Worm (Caenorhabditis elegans): ENCODE results near the gene lury-1.

The lury-1 gene

DNA sequence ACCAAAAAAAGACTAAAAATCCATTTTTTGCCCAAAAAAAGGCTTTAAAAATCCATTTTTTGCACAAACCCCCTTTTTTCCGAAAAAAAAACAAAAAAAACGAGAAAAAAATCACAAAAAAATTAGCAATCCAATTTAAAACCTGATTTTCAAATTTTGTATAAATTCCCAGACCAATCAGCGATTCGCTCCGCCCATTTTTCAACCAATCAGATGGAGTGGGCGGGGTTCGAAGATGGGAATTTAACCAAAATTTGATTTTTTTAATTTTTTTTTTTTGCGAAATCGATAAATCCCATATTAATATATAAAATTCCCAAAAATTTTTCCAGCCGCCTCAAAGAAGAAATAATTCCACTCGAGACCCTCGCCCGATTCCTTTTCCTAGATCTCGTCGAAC, 35.2 kb downstream of the lury-1 start:
- no peak for TF ChIP-seq fkh-3 (tag; optimal IDR thresholded peaks at IDR 0.05)
- no peak for TF ChIP-seq madf-10 (tag; optimal IDR thresholded peaks at IDR 0.05)
- no peak for TF ChIP-seq nhr-80 (tag; optimal IDR thresholded peaks at IDR 0.05)
- TF ChIP-seq ekl-4 (GFP tag; IDR thresholded peaks at IDR 0.05) = no peak
- no peak for TF ChIP-seq nfya-1 (tag; optimal IDR thresholded peaks at IDR 0.05; ENCODE audit: borderline replicate concordance, insufficient read depth)
- no peak for TF ChIP-seq F52B5.7 (tag; optimal IDR thresholded peaks at IDR 0.05)
- TF ChIP-seq egl-44 (GFP tag; IDR thresholded peaks at IDR 0.05) = no peak
- TF ChIP-seq ama-1 (optimal IDR thresholded peaks at IDR 0.05) = no peak
- TF ChIP-seq ama-1 (GFP tag; optimal IDR thresholded peaks at IDR 0.05) = no peak
- TF ChIP-seq let-607 (tag; optimal IDR thresholded peaks at IDR 0.05) = no peak
- TF ChIP-seq sptf-2 (GFP tag; optimal IDR thresholded peaks at IDR 0.05) = no peak
- no peak for TF ChIP-seq F23B12.7 (tag; optimal IDR thresholded peaks at IDR 0.05; ENCODE audit: insufficient read depth)
- no peak for TF ChIP-seq somi-1 (GFP tag; optimal IDR thresholded peaks at IDR 0.05)
- TF ChIP-seq F33H1.4 (GFP tag; IDR thresholded peaks at IDR 0.05) = no peak
- no peak for TF ChIP-seq ceh-40 (GFP tag; IDR thresholded peaks at IDR 0.05)
- no peak for TF ChIP-seq lin-40 (tag; optimal IDR thresholded peaks at IDR 0.05)
- TF ChIP-seq aptf-3 (GFP tag; IDR thresholded peaks at IDR 0.05) = no peak
- no peak for TF ChIP-seq sea-2 (GFP tag; IDR thresholded peaks at IDR 0.05)
- no peak for TF ChIP-seq die-1 (tag; optimal IDR thresholded peaks at IDR 0.05)
- TF ChIP-seq ceh-100 (GFP tag; IDR thresholded peaks at IDR 0.05) = no peak
- no peak for TF ChIP-seq efl-1 (GFP tag; optimal IDR thresholded peaks at IDR 0.05)

DNA sequence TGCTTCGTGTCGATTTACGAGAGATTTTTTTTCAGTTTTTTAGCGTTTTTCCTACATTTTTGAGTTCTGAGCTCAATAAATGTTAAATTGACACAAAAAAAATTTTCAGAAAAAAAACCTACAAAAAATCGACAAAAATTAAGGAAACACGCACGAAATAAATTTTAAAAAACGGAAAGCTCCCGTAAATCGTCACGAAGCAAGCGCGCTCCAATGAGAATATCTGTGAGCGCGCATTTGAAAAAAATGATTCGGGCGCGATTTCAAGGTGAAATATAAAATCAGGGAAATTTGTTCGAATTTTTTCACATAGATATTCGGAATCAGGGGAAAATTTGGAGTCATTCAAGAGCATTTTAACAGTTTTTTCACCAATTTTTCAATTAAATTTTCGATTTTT, 37.0 kb downstream of the lury-1 start:
- TF ChIP-seq B0035.1 (tag; optimal IDR thresholded peaks at IDR 0.05) (no peak), akir-1 (GFP tag; optimal IDR thresholded peaks at IDR 0.05) (no peak), efl-1 (GFP tag; optimal IDR thresholded peaks at IDR 0.05) (peak; percentile 13)

DNA sequence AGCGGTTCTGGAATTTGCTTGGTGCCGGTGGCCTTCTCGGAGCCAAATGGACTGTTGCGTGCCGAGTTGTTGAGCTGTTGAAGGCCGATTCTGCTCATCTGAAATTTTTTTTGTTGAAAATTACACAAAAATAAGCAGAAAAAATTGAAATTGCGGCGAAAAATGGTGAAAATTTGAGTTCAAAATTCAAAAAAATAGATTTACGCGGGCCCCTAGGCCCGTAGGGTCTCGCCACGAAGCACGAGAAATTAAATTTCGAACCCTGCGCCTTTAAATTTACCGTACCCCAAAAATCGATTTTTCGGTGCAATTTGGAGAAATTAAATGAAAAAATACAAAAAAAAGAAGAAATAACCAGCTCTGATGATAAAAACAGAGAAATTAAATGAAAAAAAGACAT, 39.0 kb downstream of the lury-1 start, which contains the start of gene gmn-1:
gmn-1 (minus strand) TSS at position 98 of the 400 bp plus-strand sequence.
- TF ChIP-seq somi-1 (GFP tag; optimal IDR thresholded peaks at IDR 0.05) = no peak
- TF ChIP-seq mxl-1 (tag; optimal IDR thresholded peaks at IDR 0.05) = no peak
- peak; percentile 42 for TF ChIP-seq snpc-1.3 (tag; optimal IDR thresholded peaks at IDR 0.05; ENCODE audit: insufficient read depth)
- TF ChIP-seq Y53G8AR.9 (GFP tag; conservative IDR thresholded peaks at IDR 0.05) = no peak
- peak; percentile 44; the same call in 1 of the 2 replicates for TF ChIP-seq ekl-4 (GFP tag; IDR thresholded peaks at IDR 0.05)
- TF ChIP-seq F52B5.7 (tag; optimal IDR thresholded peaks at IDR 0.05) = no peak
- peak; percentile 91 for TF ChIP-seq efl-1 (GFP tag; optimal IDR thresholded peaks at IDR 0.05)
- TF ChIP-seq madf-3 (GFP tag; IDR thresholded peaks at IDR 0.05) = no peak
- TF ChIP-seq akir-1 (GFP tag; optimal IDR thresholded peaks at IDR 0.05) = no peak
- TF ChIP-seq madf-8 (GFP tag; conservative IDR thresholded peaks at IDR 0.05) = peak; percentile 85
- TF ChIP-seq snpc-3.4 (tag; optimal IDR thresholded peaks at IDR 0.05) = peak; percentile 53
- TF ChIP-seq mcd-1 (GFP tag; IDR thresholded peaks at IDR 0.05) = peak; percentile 76
- no peak for TF ChIP-seq let-526 (GFP tag; IDR thresholded peaks at IDR 0.05)
- TF ChIP-seq Y95B8A.8 (GFP tag; IDR thresholded peaks at IDR 0.05) = peak; percentile 57; the same call in 1 of the 2 replicates
- peak; percentile 53 for TF ChIP-seq athp-1 (tag; optimal IDR thresholded peaks at IDR 0.05)
- no peak for TF ChIP-seq hlh-12 (tag; optimal IDR thresholded peaks at IDR 0.05)
- TF ChIP-seq let-607 (tag; optimal IDR thresholded peaks at IDR 0.05) = no peak
- peak; percentile 83 for TF ChIP-seq ztf-28 (GFP tag; IDR thresholded peaks at IDR 0.05)
- TF ChIP-seq tlf-1 (GFP tag; optimal IDR thresholded peaks at IDR 0.05) = peak; percentile 31
- no peak for TF ChIP-seq die-1 (tag; optimal IDR thresholded peaks at IDR 0.05)
- TF ChIP-seq ztf-3 (GFP tag; optimal IDR thresholded peaks at IDR 0.05) = no peak
- TF ChIP-seq egl-18 (GFP tag; IDR thresholded peaks at IDR 0.05) = no peak
- peak; percentile 92 for TF ChIP-seq lsl-1 (GFP tag; optimal IDR thresholded peaks at IDR 0.05)
- TF ChIP-seq D2030.7 (GFP tag; IDR thresholded peaks at IDR 0.05) = peak; percentile 88
- no peak for TF ChIP-seq F55B11.4 (tag; optimal IDR thresholded peaks at IDR 0.05; ENCODE audit: borderline replicate concordance, insufficient read depth)
- peak; percentile 42 for TF ChIP-seq tbp1 (GFP tag; optimal IDR thresholded peaks at IDR 0.05)
- peak; percentile 93 for TF ChIP-seq F33H1.4 (GFP tag; IDR thresholded peaks at IDR 0.05)
- TF ChIP-seq nhr-120 (GFP tag; IDR thresholded peaks at IDR 0.05) = no peak
- peak; percentile 90 for TF ChIP-seq xnd-1 (tag; optimal IDR thresholded peaks at IDR 0.05)
- no peak for TF ChIP-seq F22D6.2 (tag; optimal IDR thresholded peaks at IDR 0.05)
- TF ChIP-seq dox-1 (GFP tag; IDR thresholded peaks at IDR 0.05) = peak; percentile 73

All from whole organism, young adult.